Worm (Caenorhabditis elegans): ENCODE results near the gene C55C3.7.

Gene C55C3.7

ce11 chrIV:5666115-5667028 lies 16.1 kb downstream of the C55C3.7 start:
- TF ChIP-seq pqm-1 (tag; optimal IDR thresholded peaks at IDR 0.05) (peak; percentile 42), pha-4 (tag; optimal IDR thresholded peaks at IDR 0.05) (peak; percentile 51), jun-1 (tag; optimal IDR thresholded peaks at IDR 0.05) (peak; percentile 8), snpc-4 (tag; optimal IDR thresholded peaks at IDR 0.05) (peak; percentile 61), ama-1 (optimal IDR thresholded peaks at IDR 0.05) (peak; percentile 25), ztf-4 (tag; optimal IDR thresholded peaks at IDR 0.05) (no peak), elt-2 (tag; optimal IDR thresholded peaks at IDR 0.05) (peak; percentile 71), nhr-77 (tag; optimal IDR thresholded peaks at IDR 0.05) (no peak)

DNA sequence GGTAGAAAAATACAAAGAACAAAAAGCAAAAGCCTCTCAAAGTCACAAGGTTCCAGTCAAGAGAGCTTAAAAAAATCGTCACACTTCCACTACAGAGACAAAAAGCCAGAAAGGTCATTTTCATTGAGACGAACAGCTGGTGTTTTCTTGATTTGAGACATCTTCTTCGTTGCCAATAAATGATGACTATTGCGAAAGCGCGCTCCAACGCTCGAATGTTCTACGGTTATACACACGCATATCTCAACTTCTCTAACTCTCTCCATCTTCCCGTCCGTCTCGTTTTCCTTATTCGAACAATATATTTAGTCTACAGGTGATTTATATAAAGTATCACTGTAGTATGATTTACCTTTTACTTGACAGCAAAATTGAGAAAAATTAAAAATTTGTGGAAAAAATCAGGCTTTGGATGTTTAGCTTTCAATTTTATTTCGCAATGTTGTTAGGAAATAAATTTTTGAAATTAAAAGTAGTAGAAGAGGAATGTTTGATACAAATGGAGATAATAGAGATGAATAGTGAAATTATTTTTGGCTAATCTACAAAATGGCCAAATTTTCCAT lies 17.0 kb downstream of the C55C3.7 start:
- TF ChIP-seq lin-15B (tag; optimal IDR thresholded peaks at IDR 0.05) = peak; percentile 42
- TF ChIP-seq tbx-2 (tag; optimal IDR thresholded peaks at IDR 0.05) = no peak
- peak; percentile 45 for TF ChIP-seq nhr-43 (tag; optimal IDR thresholded peaks at IDR 0.05; ENCODE audit: poor library complexity, severe bottlenecking)
- peak; percentile 24 for TF ChIP-seq nhr-23 (tag; optimal IDR thresholded peaks at IDR 0.05)
- peak; percentile 69 for TF ChIP-seq nfya-1 (tag; optimal IDR thresholded peaks at IDR 0.05; ENCODE audit: insufficient read depth)
- peak; percentile 54 for TF ChIP-seq egl-5 (tag; optimal IDR thresholded peaks at IDR 0.05)
- TF ChIP-seq nhr-67 (tag; optimal IDR thresholded peaks at IDR 0.05) = no peak
- TF ChIP-seq snpc-4 (tag; optimal IDR thresholded peaks at IDR 0.05) = peak; percentile 7
- TF ChIP-seq ztf-4 (tag; optimal IDR thresholded peaks at IDR 0.05) = peak; percentile 27
- peak; percentile 31 for TF ChIP-seq jun-1 (tag; optimal IDR thresholded peaks at IDR 0.05)
- TF ChIP-seq pha-4 (tag; optimal IDR thresholded peaks at IDR 0.05) = peak; percentile 11
- TF ChIP-seq nhr-25 (tag; optimal IDR thresholded peaks at IDR 0.05) = peak; percentile 92
- peak; percentile 34 for TF ChIP-seq hmg-11 (tag; optimal IDR thresholded peaks at IDR 0.05)
- peak; percentile 70 for TF ChIP-seq lin-39 (tag; optimal IDR thresholded peaks at IDR 0.05)
- no peak for TF ChIP-seq ceh-28 (tag; optimal IDR thresholded peaks at IDR 0.05)
- peak; percentile 83 for TF ChIP-seq ama-1 (optimal IDR thresholded peaks at IDR 0.05)
- no peak for TF ChIP-seq R02D3.7 (tag; optimal IDR thresholded peaks at IDR 0.05)
- no peak for TF ChIP-seq fos-1 (tag; optimal IDR thresholded peaks at IDR 0.05)
- no peak for TF ChIP-seq skn-1 (tag; optimal IDR thresholded peaks at IDR 0.05)
- TF ChIP-seq ceh-82 (tag; optimal IDR thresholded peaks at IDR 0.05) = no peak
- TF ChIP-seq elt-2 (tag; optimal IDR thresholded peaks at IDR 0.05) = peak; percentile 35
- no peak for TF ChIP-seq sea-2 (GFP tag; optimal IDR thresholded peaks at IDR 0.05)

ce11 chrIV:5664375-5665004 lies 18.0 kb downstream of the C55C3.7 start, which contains the start of gene bec-1:
bec-1 (minus strand) TSS chrIV:5664425.
- no peak for TF ChIP-seq lin-39 (tag; optimal IDR thresholded peaks at IDR 0.05)
- peak; percentile 11 for TF ChIP-seq pqm-1 (tag; optimal IDR thresholded peaks at IDR 0.05)
- peak; percentile 25 for TF ChIP-seq pha-4 (tag; optimal IDR thresholded peaks at IDR 0.05)
- peak; percentile 43 for TF ChIP-seq elt-2 (tag; optimal IDR thresholded peaks at IDR 0.05)
- peak; percentile 65 for TF ChIP-seq ama-1 (optimal IDR thresholded peaks at IDR 0.05)
- TF ChIP-seq nhr-25 (tag; optimal IDR thresholded peaks at IDR 0.05) = peak; percentile 5

ce11 chrIV:5662886-5663285 lies 19.6 kb downstream of the C55C3.7 start:
- TF ChIP-seq zag-1 (tag; optimal IDR thresholded peaks at IDR 0.05) (no peak), egl-5 (tag; optimal IDR thresholded peaks at IDR 0.05) (no peak), fkh-2 (tag; optimal IDR thresholded peaks at IDR 0.05) (no peak), ztf-4 (tag; optimal IDR thresholded peaks at IDR 0.05) (no peak), ceh-28 (tag; optimal IDR thresholded peaks at IDR 0.05) (no peak)

ce11 chrIV:5662073-5662472 lies 20.4 kb downstream of the C55C3.7 start:
- peak; percentile 81 for TF ChIP-seq ama-1 (optimal IDR thresholded peaks at IDR 0.05)
- TF ChIP-seq ztf-11 (tag; optimal IDR thresholded peaks at IDR 0.05) = no peak

- TF ChIP-seq mdl-1 (tag; optimal IDR thresholded peaks at IDR 0.05) = no peak
- TF ChIP-seq sea-2 (GFP tag; optimal IDR thresholded peaks at IDR 0.05) = no peak
- peak; percentile 14 for TF ChIP-seq lsy-12 (tag; optimal IDR thresholded peaks at IDR 0.05)
Measured at ce11 chrIV:5660239-5660638, 22.2 kb downstream of the C55C3.7 start, which contains the start of gene skn-1. skn-1 (minus strand) TSS chrIV:5660384.

All from whole organism, L3 larva.